Worm (Caenorhabditis elegans): ENCODE measurements around the gene nphp-4.

DNA sequence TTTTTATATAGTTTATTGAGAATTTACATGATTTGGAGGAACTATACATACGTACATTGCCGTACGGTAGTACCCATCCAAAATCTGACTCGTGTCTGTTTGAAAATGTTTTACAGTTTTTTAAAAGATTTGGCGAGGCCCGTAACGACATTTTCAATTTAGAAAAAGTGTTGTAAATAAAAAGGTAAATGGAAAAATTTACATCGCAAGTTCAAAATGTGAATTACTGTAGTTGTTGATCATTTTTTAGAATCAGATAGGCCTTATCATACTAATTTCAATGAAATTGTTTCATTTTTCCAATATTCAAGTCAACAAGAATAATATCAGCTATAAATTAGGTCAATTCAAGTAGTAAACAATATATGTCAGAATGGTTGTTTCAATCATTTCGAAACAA is 19.3 kb upstream of the nphp-4 start, which contains the start of gene R13H4.6:
- TF ChIP-seq lin-13 (tag; optimal IDR thresholded peaks at IDR 0.05), result no peak
- TF ChIP-seq zip-8 (tag; optimal IDR thresholded peaks at IDR 0.05), result no peak
